Fruit fly (Drosophila melanogaster) whole organism, embryonic: ENCODE results near the gene CG4733.
A peak's percentile ranks its signal among the peaks of the same experiment; 100 is the strongest.

Source experiments
- B-H1 ChIP-seq: fragments of 200-800 bp; sonication (Bioruptor generic); IDR thresholded peaks from 3 replicates; pipeline ENCODE4 v1.3.6; 2022; ENCODE audit warnings: missing biosample characterization, missing genetic modification characterization
- Bgb ChIP-seq: fragments of 200-800 bp; sonication (Bioruptor generic); IDR thresholded peaks from 2 replicates; pipeline ENCODE4 v1.3.6; 2022; ENCODE audit warnings: missing biosample characterization, missing genetic modification characterization; ENCODE audit not compliant: partially characterized antibody
- BtbVII ChIP-seq: fragments of 200-800 bp; sonication (Bioruptor generic); optimal IDR thresholded peaks from 3 replicates; lab custom pipeline; 2017; ENCODE audit warnings: missing biosample characterization, mild to moderate bottlenecking, missing genetic modification characterization
- C15 ChIP-seq: fragments of 200-800 bp; sonication (Bioruptor generic); IDR thresholded peaks from 3 replicates; pipeline ENCODE4 v1.3.6; 2022; ENCODE audit warnings: missing biosample characterization, missing genetic modification characterization
- CG12104 ChIP-seq: fragments of 200-800 bp; sonication (Bioruptor generic); optimal IDR thresholded peaks from 3 replicates; lab custom pipeline; 2016; ENCODE audit warnings: missing biosample characterization, missing genetic modification characterization
- CG12769 ChIP-seq: fragments of 200-800 bp; sonication (Bioruptor generic); optimal IDR thresholded peaks from 2 replicates; lab custom pipeline; 2019; ENCODE audit warnings: missing biosample characterization, mild to moderate bottlenecking, missing genetic modification characterization, moderate library complexity
- CG13296 ChIP-seq: fragments of 200-800 bp; sonication (Bioruptor generic); optimal IDR thresholded peaks from 3 replicates; lab custom pipeline; 2018; ENCODE audit warnings: missing biosample characterization, mild to moderate bottlenecking, missing genetic modification characterization
- CG13775 ChIP-seq: fragments of 200-800 bp; sonication (Bioruptor generic); optimal IDR thresholded peaks from 3 replicates; lab custom pipeline; 2017; ENCODE audit warnings: missing biosample characterization, mild to moderate bottlenecking, missing genetic modification characterization
- CG14860 ChIP-seq: fragments of 200-800 bp; sonication (Bioruptor generic); IDR thresholded peaks from 3 replicates; pipeline ENCODE4 v1.3.6; 2022; ENCODE audit warnings: missing biosample characterization, missing genetic modification characterization; ENCODE audit not compliant: partially characterized antibody
- CG15073 ChIP-seq: fragments of 200-800 bp; sonication (Bioruptor generic); optimal IDR thresholded peaks from 2 replicates; lab custom pipeline; 2016; ENCODE audit warnings: missing biosample characterization, missing genetic modification characterization
- CG15514 ChIP-seq: fragments of 200-800 bp; sonication (Bioruptor generic); optimal IDR thresholded peaks from 3 replicates; lab custom pipeline; 2017; ENCODE audit warnings: missing biosample characterization, missing genetic modification characterization, mild to moderate bottlenecking, moderate library complexity, missing genetic modification reagents
- CG18011 ChIP-seq: fragments of 200-800 bp; sonication (Bioruptor generic); optimal IDR thresholded peaks from 2 replicates; lab custom pipeline; 2017; ENCODE audit warnings: missing biosample characterization, missing genetic modification characterization, mild to moderate bottlenecking, moderate library complexity, missing genotype
- CG18619 ChIP-seq: fragments of 200-800 bp; sonication (Bioruptor generic); optimal IDR thresholded peaks from 3 replicates; lab custom pipeline; 2017; ENCODE audit warnings: missing biosample characterization, mild to moderate bottlenecking, missing genetic modification characterization
- CG3065 ChIP-seq: fragments of 200-800 bp; sonication (Bioruptor generic); optimal IDR thresholded peaks from 2 replicates; lab custom pipeline; 2016; ENCODE audit warnings: missing biosample characterization, missing genetic modification characterization
- CG3281 ChIP-seq: fragments of 200-800 bp; sonication (Bioruptor generic); optimal IDR thresholded peaks from 3 replicates; lab custom pipeline; 2017; ENCODE audit warnings: missing biosample characterization, mild to moderate bottlenecking, missing genetic modification characterization
- CG4328 ChIP-seq: fragments of 200-800 bp; sonication (Bioruptor generic); optimal IDR thresholded peaks from 3 replicates; lab custom pipeline; 2017; ENCODE audit warnings: missing biosample characterization, missing genetic modification reagents, missing genetic modification characterization
- CG4360 ChIP-seq: fragments of 200-800 bp; sonication (Bioruptor generic); IDR thresholded peaks from 2 replicates; pipeline ENCODE4 v1.3.6; 2022; ENCODE audit warnings: missing biosample characterization, missing genetic modification characterization
- CG4730 ChIP-seq: fragments of 200-800 bp; sonication (Bioruptor generic); IDR thresholded peaks from 2 replicates; pipeline ENCODE4 v1.3.6; 2022; ENCODE audit warnings: missing biosample characterization, missing genetic modification characterization
- CG5245 ChIP-seq: fragments of 200-800 bp; sonication (Bioruptor generic); optimal IDR thresholded peaks from 3 replicates; lab custom pipeline; 2016; ENCODE audit warnings: missing biosample characterization, missing genetic modification characterization
- CG7786 ChIP-seq: fragments of 200-800 bp; sonication (Bioruptor generic); optimal IDR thresholded peaks from 2 replicates; lab custom pipeline; 2016; ENCODE audit warnings: missing biosample characterization, missing genetic modification characterization
- CG9609 ChIP-seq: fragments of 200-800 bp; sonication (Bioruptor generic); optimal IDR thresholded peaks from 3 replicates; lab custom pipeline; 2016; ENCODE audit warnings: missing biosample characterization, missing genetic modification characterization
- CG9817 ChIP-seq: fragments of 200-800 bp; sonication (Bioruptor generic); optimal IDR thresholded peaks from 2 replicates; lab custom pipeline; 2018; ENCODE audit warnings: missing biosample characterization, mild to moderate bottlenecking, missing genetic modification characterization, moderate library complexity
- GATAe ChIP-seq: fragments of 200-800 bp; sonication (Bioruptor generic); conservative IDR thresholded peaks from 2 replicates; pipeline ENCODE4 v1.3.6; 2022; ENCODE audit warnings: missing biosample characterization, missing genetic modification characterization
- Hey ChIP-seq: fragments of 200-800 bp; sonication (Bioruptor generic); optimal IDR thresholded peaks from 3 replicates; lab custom pipeline; 2018; ENCODE audit warnings: missing biosample characterization, mild to moderate bottlenecking, missing genetic modification characterization
- Kr ChIP-seq: fragments of 200-800 bp; sonication (Bioruptor generic); optimal IDR thresholded peaks from 2 replicates; lab custom pipeline; 2017; ENCODE audit warnings: missing biosample characterization, mild to moderate bottlenecking, missing genetic modification characterization
- Lim3 ChIP-seq: fragments of 200-800 bp; sonication (Bioruptor generic); IDR thresholded peaks from 2 replicates; pipeline ENCODE4 v1.3.6; 2022; ENCODE audit warnings: missing biosample characterization, missing genetic modification characterization
- Opbp ChIP-seq: fragments of 200-800 bp; sonication (Bioruptor generic); IDR thresholded peaks from 3 replicates; pipeline ENCODE4 v1.3.6; 2022; ENCODE audit warnings: missing biosample characterization, missing genetic modification characterization; ENCODE audit not compliant: partially characterized antibody
- PHDP ChIP-seq: fragments of 200-800 bp; sonication (Bioruptor generic); optimal IDR thresholded peaks from 3 replicates; lab custom pipeline; 2018; ENCODE audit warnings: missing biosample characterization, mild to moderate bottlenecking, missing genetic modification characterization, moderate library complexity
- Pdp1 ChIP-seq, 2 experiments: fragments of 200-800 bp; sonication (Bioruptor generic); optimal IDR thresholded peaks; 3 replicates each; lab custom pipeline; 2016; ENCODE audit warnings: missing biosample characterization in 2 of 2, missing genetic modification characterization in 2 of 2, mild to moderate bottlenecking in 1 of 2, moderate library complexity in 1 of 2
- Poxn ChIP-seq: fragments of 200-800 bp; sonication (Bioruptor generic); IDR thresholded peaks from 2 replicates; pipeline ENCODE4 v1.3.6; 2022; ENCODE audit warnings: missing biosample characterization, missing genetic modification characterization
- Ravus ChIP-seq: fragments of 200-800 bp; sonication (Bioruptor generic); IDR thresholded peaks from 2 replicates; pipeline ENCODE4 v1.3.6; 2022; ENCODE audit warnings: missing biosample characterization, missing genetic modification characterization
- Usf ChIP-seq: fragments of 200-800 bp; sonication (Bioruptor generic); optimal IDR thresholded peaks from 2 replicates; lab custom pipeline; 2017; ENCODE audit warnings: missing genotype, missing biosample characterization, missing genetic modification characterization
- bab2 ChIP-seq: fragments of 200-800 bp; sonication (Bioruptor generic); optimal IDR thresholded peaks from 2 replicates; lab custom pipeline; 2016; ENCODE audit warnings: missing biosample characterization, missing genetic modification characterization
- btn ChIP-seq: fragments of 200-800 bp; sonication (Bioruptor generic); optimal IDR thresholded peaks from 2 replicates; lab custom pipeline; 2016; ENCODE audit warnings: missing biosample characterization, missing genetic modification characterization
- esg ChIP-seq: fragments of 200-800 bp; sonication (Bioruptor generic); conservative IDR thresholded peaks from 2 replicates; pipeline ENCODE4 v1.3.6; 2022; ENCODE audit warnings: missing biosample characterization, missing genetic modification characterization
- gsb ChIP-seq: fragments of 200-800 bp; sonication (Bioruptor generic); IDR thresholded peaks from 2 replicates; pipeline ENCODE4 v1.3.6; 2022; ENCODE audit warnings: missing biosample characterization, missing genetic modification characterization
- hb ChIP-seq: fragments of 200-800 bp; sonication (Bioruptor generic); IDR thresholded peaks from 3 replicates; pipeline ENCODE4 v1.3.6; 2022; ENCODE audit warnings: missing biosample characterization, missing genetic modification characterization; ENCODE audit not compliant: partially characterized antibody
- hkb ChIP-seq, 2 experiments: fragments of 200-800 bp in 1 of 2; fragments of >200 bp in 1 of 2; sonication (Bioruptor generic) in 1 of 2; IDR thresholded peaks in 1 of 2; optimal IDR thresholded peaks in 1 of 2; 2 replicates each; pipeline versions ENCODE4 v1.3.6 to Lab custom; 2017 to 2022; ENCODE audit warnings: missing biosample characterization in 1 of 2, missing genetic modification characterization in 1 of 2
- inv ChIP-seq: fragments of 200-800 bp; sonication (Bioruptor generic); IDR thresholded peaks from 2 replicates; pipeline ENCODE4 v1.3.6; 2022; ENCODE audit warnings: missing biosample characterization, missing genetic modification characterization; ENCODE audit not compliant: partially characterized antibody
- jing ChIP-seq: fragments of 200-800 bp; sonication (Bioruptor generic); optimal IDR thresholded peaks from 2 replicates; lab custom pipeline; 2018; ENCODE audit warnings: missing biosample characterization, mild to moderate bottlenecking, missing genetic modification characterization
- jumu ChIP-seq: fragments of 200-800 bp; sonication (Bioruptor generic); optimal IDR thresholded peaks from 3 replicates; lab custom pipeline; 2016; ENCODE audit warnings: missing biosample characterization, missing genetic modification characterization
- kay ChIP-seq: fragments of 200-800 bp; sonication (Bioruptor generic); optimal IDR thresholded peaks from 2 replicates; lab custom pipeline; 2016; ENCODE audit warnings: missing biosample characterization, missing genetic modification characterization
- lbe ChIP-seq: fragments of 200-800 bp; sonication (Bioruptor generic); optimal IDR thresholded peaks from 2 replicates; lab custom pipeline; 2016; ENCODE audit warnings: missing biosample characterization, mild to moderate bottlenecking, missing genetic modification characterization
- sc ChIP-seq, 3 experiments: fragments of >200 bp in 2 of 3; fragments of 200-800 bp in 1 of 3; sonication (Bioruptor generic) in 1 of 3; optimal IDR thresholded peaks; 2 replicates in 2 of 3; 3 replicates in 1 of 3; lab custom pipeline; 2017; ENCODE audit warnings: mild to moderate bottlenecking in 1 of 3, missing biosample characterization in 1 of 3, missing genetic modification characterization in 1 of 3, missing genetic modification reagents in 1 of 3
- tll ChIP-seq, 2 experiments: fragments of 200-800 bp in 1 of 2; fragments of >200 bp in 1 of 2; sonication (Bioruptor generic) in 1 of 2; optimal IDR thresholded peaks; 2 replicates each; lab custom pipeline; 2017 to 2019; ENCODE audit warnings: missing biosample characterization in 2 of 2, missing genetic modification characterization in 2 of 2, mild to moderate bottlenecking in 1 of 2, moderate library complexity in 1 of 2
- twi ChIP-seq: fragments of 200-800 bp; optimal IDR thresholded peaks from 2 replicates; lab custom pipeline; 2019; ENCODE audit warnings: missing biosample characterization, mild to moderate bottlenecking, missing genetic modification characterization, moderate library complexity
- usp ChIP-seq: fragments of >200 bp; optimal IDR thresholded peaks from 2 replicates; lab custom pipeline; 2017; ENCODE audit warnings: missing biosample characterization, missing genetic modification characterization
- wdn ChIP-seq: fragments of 200-800 bp; sonication (Bioruptor generic); IDR thresholded peaks from 2 replicates; pipeline ENCODE4 v1.3.6; 2022; ENCODE audit warnings: missing biosample characterization, missing genetic modification characterization

CG4733 gene

dm6 chr3R:19846870-19847590 lies 43.5 kb upstream of the CG4733 start, which contains the start of gene MICU3 (continued):
- TF ChIP-seq Lim3, result 0 out of 2 replicates have a peak, but pooled peaks have one; percentile 36
- no peak for TF ChIP-seq usp
- TF ChIP-seq wdn (GFP tag; lab: Robert Waterston, UW), result no peak
- no peak for TF ChIP-seq B-H1 (GFP tag; lab: Robert Waterston, UW)
- peak; percentile 44 for TF ChIP-seq CG12104 (GFP tag; lab: Kevin White, UChicago)
- peak; percentile 70 for TF ChIP-seq CG9609 (GFP tag; lab: Kevin White, UChicago)
- no peak for TF ChIP-seq Poxn
- no peak for TF ChIP-seq GATAe (GFP tag; lab: Robert Waterston, UW)
- no peak for TF ChIP-seq CG4360 (GFP tag; lab: Robert Waterston, UW)
- TF ChIP-seq hb (GFP tag; lab: Robert Waterston, UW), result peak; percentile 69
- TF ChIP-seq Hey (tag; lab: Kevin White, UChicago), result no peak
- peak; percentile 64 for TF ChIP-seq CG13775 (GFP tag; lab: Kevin White, UChicago)
- TF ChIP-seq Usf, result peak; percentile 31
- TF ChIP-seq hkb (optimal IDR thresholded peaks at IDR 0.05; lab: Kevin White, UChicago), result no peak
- TF ChIP-seq hkb (GFP tag; IDR thresholded peaks at IDR 0.05; lab: Robert Waterston, UW), result no peak
- peak; percentile 54 for TF ChIP-seq CG5245
- TF ChIP-seq CG7786 (GFP tag; lab: Kevin White, UChicago), result peak; percentile 58
- TF ChIP-seq CG15514, result peak; percentile 29
- TF ChIP-seq gsb, result no peak
- TF ChIP-seq CG4730 (GFP tag; lab: Robert Waterston, UW), result peak; percentile 29; the same call in 1 of the 2 replicates
- peak; percentile 23 for TF ChIP-seq CG18011 (GFP tag; lab: Kevin White, UChicago)
- TF ChIP-seq esg (GFP tag; lab: Robert Waterston, UW), result peak; percentile 66
- TF ChIP-seq CG4328 (GFP tag; lab: Kevin White, UChicago), result no peak
- TF ChIP-seq Ravus, result no peak
- TF ChIP-seq CG3065 (GFP tag; lab: Kevin White, UChicago), result peak; percentile 6
- TF ChIP-seq jing (GFP tag; lab: Kevin White, UChicago), result peak; percentile 21
- TF ChIP-seq btn (GFP tag; lab: Kevin White, UChicago), result no peak
- peak; percentile 53 for TF ChIP-seq CG9817 (tag; lab: Kevin White, UChicago)
- TF ChIP-seq kay, result peak; percentile 47
- peak; percentile 56 to 67 for TF ChIP-seq Pdp1 (GFP tag; optimal IDR thresholded peaks at IDR 0.05; lab: Kevin White, UChicago)
- TF ChIP-seq sc (optimal IDR thresholded peaks at IDR 0.05; lab: Kevin White, UChicago), result no peak
- TF ChIP-seq sc (GFP tag; optimal IDR thresholded peaks at IDR 0.05; lab: Kevin White, UChicago), result no peak
- no peak for TF ChIP-seq Kr
- TF ChIP-seq CG14860, result peak; percentile 72
- peak; percentile 56; the same call in 1 of the 3 replicates for TF ChIP-seq Opbp (GFP tag; lab: Robert Waterston, UW)
- no peak for TF ChIP-seq C15 (GFP tag; lab: Robert Waterston, UW)
- TF ChIP-seq bab2, result peak; percentile 49
- peak; percentile 43 for TF ChIP-seq CG3281 (GFP tag; lab: Kevin White, UChicago)
- TF ChIP-seq CG15073 (GFP tag; lab: Kevin White, UChicago), result no peak
- no peak for TF ChIP-seq twi (tag; lab: Kevin White, UChicago)
- peak; percentile 76 for TF ChIP-seq Bgb (GFP tag; lab: Robert Waterston, UW)
- peak in 1 of 2 experiments; percentile 45 for TF ChIP-seq tll (GFP tag; optimal IDR thresholded peaks at IDR 0.05; lab: Kevin White, UChicago)
- peak; percentile 20 for TF ChIP-seq CG12769 (tag; lab: Kevin White, UChicago)
- TF ChIP-seq BtbVII, result no peak
- peak; percentile 68 for TF ChIP-seq jumu
- peak; percentile 46 for TF ChIP-seq CG13296 (GFP tag; lab: Kevin White, UChicago)
- TF ChIP-seq CG18619 (GFP tag; lab: Kevin White, UChicago), result peak; percentile 61
- peak; percentile 48 for TF ChIP-seq PHDP (tag; lab: Kevin White, UChicago)
- TF ChIP-seq inv (GFP tag; lab: Robert Waterston, UW), result peak; percentile 69
- TF ChIP-seq lbe (GFP tag; lab: Kevin White, UChicago), result no peak
